Fruit fly (Drosophila melanogaster) whole organism, embryonic: ENCODE results near the gene Ras85D.

Experiments used
- ATbp ChIP-seq: fragments of 200-800 bp; sonication (Bioruptor generic); optimal IDR thresholded peaks from 2 replicates; lab custom pipeline; 2017; ENCODE audit warnings: missing biosample characterization, mild to moderate bottlenecking, missing genetic modification characterization, missing genetic modification reagents
- Awh ChIP-seq: fragments of 200-800 bp; sonication (Bioruptor generic); IDR thresholded peaks from 2 replicates; pipeline ENCODE4, ENCODE4 v1.3.6; 2022; ENCODE audit warnings: missing biosample characterization, missing genetic modification characterization
- CG10543 ChIP-seq: fragments of 200-800 bp; sonication (Bioruptor generic); optimal IDR thresholded peaks from 3 replicates; lab custom pipeline; 2017; ENCODE audit warnings: missing biosample characterization, mild to moderate bottlenecking, missing genetic modification characterization, moderate library complexity
- CG11695 ChIP-seq: fragments of 200-800 bp; sonication (Bioruptor generic); IDR thresholded peaks from 3 replicates; pipeline ENCODE4 v1.3.6; 2022; ENCODE audit warnings: missing biosample characterization, missing genetic modification characterization
- CG12071 ChIP-seq: fragments of 200-800 bp; sonication (Bioruptor generic); optimal IDR thresholded peaks from 3 replicates; lab custom pipeline; 2018; ENCODE audit warnings: missing biosample characterization, mild to moderate bottlenecking, missing genetic modification characterization
- CG12744 ChIP-seq: fragments of 200-800 bp; sonication (Bioruptor generic); optimal IDR thresholded peaks from 2 replicates; lab custom pipeline; 2016; ENCODE audit warnings: missing biosample characterization, missing genetic modification characterization
- CG13775 ChIP-seq: fragments of 200-800 bp; sonication (Bioruptor generic); optimal IDR thresholded peaks from 3 replicates; lab custom pipeline; 2017; ENCODE audit warnings: missing biosample characterization, mild to moderate bottlenecking, missing genetic modification characterization
- CG13894 ChIP-seq: fragments of 200-800 bp; sonication (Bioruptor generic); optimal IDR thresholded peaks from 3 replicates; lab custom pipeline; 2018; ENCODE audit warnings: missing biosample characterization, mild to moderate bottlenecking, missing genetic modification characterization, moderate library complexity
- CG16779 ChIP-seq: fragments of 200-800 bp; sonication (Bioruptor generic); IDR thresholded peaks from 2 replicates; pipeline ENCODE4 v1.3.6; 2022; ENCODE audit warnings: missing biosample characterization, missing genetic modification characterization
- CG17186 ChIP-seq: fragments of 200-800 bp; sonication (Bioruptor generic); optimal IDR thresholded peaks from 3 replicates; lab custom pipeline; 2017; ENCODE audit warnings: missing biosample characterization, missing genetic modification reagents, missing genetic modification characterization
- CG31388 ChIP-seq: fragments of 200-800 bp; sonication (Bioruptor generic); optimal IDR thresholded peaks from 2 replicates; lab custom pipeline; 2016; ENCODE audit warnings: missing biosample characterization, missing genetic modification characterization
- CG32532 ChIP-seq: fragments of 200-800 bp; sonication (Bioruptor generic); IDR thresholded peaks from 2 replicates; pipeline ENCODE4 v1.3.6; 2022; ENCODE audit warnings: missing biosample characterization, missing genetic modification characterization
- CG3407 ChIP-seq: fragments of 200-800 bp; sonication (Bioruptor generic); optimal IDR thresholded peaks from 2 replicates; lab custom pipeline; 2018; ENCODE audit warnings: missing biosample characterization, mild to moderate bottlenecking, missing genetic modification characterization
- CG34422 ChIP-seq: fragments of 200-800 bp; sonication (Bioruptor generic); IDR thresholded peaks from 3 replicates; pipeline ENCODE4 v1.3.6; 2022; ENCODE audit warnings: missing biosample characterization, missing genetic modification characterization
- CG4707 ChIP-seq: fragments of 200-800 bp; sonication (Bioruptor generic); optimal IDR thresholded peaks from 2 replicates; lab custom pipeline; 2018; ENCODE audit warnings: missing biosample characterization, mild to moderate bottlenecking, missing genetic modification characterization, moderate library complexity
- CG6813 ChIP-seq: fragments of 200-800 bp; sonication (Bioruptor generic); optimal IDR thresholded peaks from 2 replicates; lab custom pipeline; 2017; ENCODE audit warnings: missing biosample characterization, missing genetic modification characterization, mild to moderate bottlenecking, moderate library complexity, missing genetic modification reagents
- CG7556 ChIP-seq: fragments of 200-800 bp; sonication (Bioruptor generic); optimal IDR thresholded peaks from 2 replicates; lab custom pipeline; 2017; ENCODE audit warnings: missing biosample characterization, mild to moderate bottlenecking, missing genetic modification characterization
- CG7786 ChIP-seq: fragments of 200-800 bp; sonication (Bioruptor generic); optimal IDR thresholded peaks from 2 replicates; lab custom pipeline; 2016; ENCODE audit warnings: missing biosample characterization, missing genetic modification characterization
- CG8089 ChIP-seq: fragments of 200-800 bp; sonication (Bioruptor generic); optimal IDR thresholded peaks from 3 replicates; lab custom pipeline; 2016; ENCODE audit warnings: missing biosample characterization, missing genetic modification characterization
- CG8765 ChIP-seq: fragments of 200-800 bp; sonication (Bioruptor generic); IDR thresholded peaks from 2 replicates; pipeline ENCODE4 v1.3.6; 2022; ENCODE audit warnings: missing biosample characterization, missing genetic modification characterization
- Doc2 ChIP-seq: fragments of 200-800 bp; sonication (Bioruptor generic); IDR thresholded peaks from 2 replicates; pipeline ENCODE4 v1.3.6; 2022; ENCODE audit warnings: missing biosample characterization, missing genetic modification characterization
- Drgx ChIP-seq: fragments of 200-800 bp; sonication (Bioruptor generic); IDR thresholded peaks from 2 replicates; pipeline ENCODE4 v1.3.6; 2022; ENCODE audit warnings: missing biosample characterization, missing genetic modification characterization
- HLH54F ChIP-seq: fragments of 200-800 bp; sonication (Bioruptor generic); optimal IDR thresholded peaks from 3 replicates; lab custom pipeline; 2016; ENCODE audit warnings: missing biosample characterization, missing genetic modification characterization
- Hmx ChIP-seq: fragments of 200-800 bp; sonication (Bioruptor generic); optimal IDR thresholded peaks from 2 replicates; lab custom pipeline; 2016; ENCODE audit warnings: missing biosample characterization, missing genetic modification characterization
- Jarid2 ChIP-seq: fragments of 200-800 bp; sonication (Bioruptor generic); optimal IDR thresholded peaks from 3 replicates; lab custom pipeline; 2017; ENCODE audit warnings: mild to moderate bottlenecking, missing biosample characterization, missing genetic modification reagents, missing genetic modification characterization
- Kr ChIP-seq: fragments of 200-800 bp; sonication (Bioruptor generic); optimal IDR thresholded peaks from 2 replicates; lab custom pipeline; 2017; ENCODE audit warnings: missing biosample characterization, mild to moderate bottlenecking, missing genetic modification characterization
- NFAT ChIP-seq: fragments of 200-800 bp; sonication (Bioruptor generic); IDR thresholded peaks from 2 replicates; pipeline ENCODE4 v1.3.6; 2022; ENCODE audit warnings: missing biosample characterization, missing genetic modification characterization
- Nf-YB ChIP-seq: fragments of 200-800 bp; sonication (Bioruptor generic); optimal IDR thresholded peaks from 3 replicates; lab custom pipeline; 2019; ENCODE audit warnings: missing biosample characterization, mild to moderate bottlenecking, missing genetic modification characterization, moderate library complexity
- Opbp ChIP-seq: fragments of 200-800 bp; sonication (Bioruptor generic); IDR thresholded peaks from 3 replicates; pipeline ENCODE4 v1.3.6; 2022; ENCODE audit warnings: missing biosample characterization, missing genetic modification characterization; ENCODE audit not compliant: partially characterized antibody
- Sin3A ChIP-seq: fragments of >200 bp; optimal IDR thresholded peaks from 2 replicates; lab custom pipeline; 2018
- Sox100B ChIP-seq: fragments of 200-800 bp; sonication (Bioruptor generic); optimal IDR thresholded peaks from 3 replicates; lab custom pipeline; 2018; ENCODE audit warnings: missing biosample characterization, mild to moderate bottlenecking, missing genetic modification characterization
- Stat92E ChIP-seq, 3 experiments: fragments of >200 bp in 2 of 3; fragments of 200-800 bp in 1 of 3; sonication (Bioruptor generic) in 1 of 3; optimal IDR thresholded peaks; 2 replicates each; lab custom pipeline; 2017 to 2019; ENCODE audit warnings: missing biosample characterization in 3 of 3, missing genetic modification characterization in 3 of 3, mild to moderate bottlenecking in 1 of 3, moderate library complexity in 1 of 3
- abd-A ChIP-seq: fragments of 200-800 bp; sonication (Bioruptor generic); optimal IDR thresholded peaks from 3 replicates; lab custom pipeline; 2019; ENCODE audit warnings: missing biosample characterization, mild to moderate bottlenecking, missing genetic modification characterization, moderate library complexity
- az2 ChIP-seq: fragments of 200-800 bp; sonication (Bioruptor generic); optimal IDR thresholded peaks from 3 replicates; lab custom pipeline; 2016; ENCODE audit warnings: missing biosample characterization, missing genetic modification characterization
- br ChIP-seq: fragments of >200 bp; optimal IDR thresholded peaks from 2 replicates; lab custom pipeline; 2017
- chinmo ChIP-seq: fragments of 200-800 bp; sonication (Bioruptor generic); IDR thresholded peaks from 4 replicates; pipeline ENCODE4 v1.3.6; 2022; ENCODE audit warnings: missing biosample characterization, missing genetic modification characterization; ENCODE audit not compliant: partially characterized antibody
- ci ChIP-seq: fragments of 200-800 bp; sonication (Bioruptor generic); IDR thresholded peaks from 3 replicates; pipeline ENCODE4 v1.3.6; 2022; ENCODE audit warnings: missing biosample characterization, missing genetic modification characterization
- crc ChIP-seq: fragments of 200-800 bp; sonication (Bioruptor generic); optimal IDR thresholded peaks from 2 replicates; lab custom pipeline; 2016; ENCODE audit warnings: missing biosample characterization, missing genetic modification characterization
- dmrt11E ChIP-seq: fragments of 200-800 bp; sonication (Bioruptor generic); optimal IDR thresholded peaks from 3 replicates; lab custom pipeline; 2018; ENCODE audit warnings: missing biosample characterization, mild to moderate bottlenecking, missing genetic modification characterization, moderate library complexity
- h ChIP-seq: fragments of >200 bp; optimal IDR thresholded peaks from 2 replicates; lab custom pipeline; 2017
- hb ChIP-seq: fragments of 200-800 bp; sonication (Bioruptor generic); IDR thresholded peaks from 3 replicates; pipeline ENCODE4 v1.3.6; 2022; ENCODE audit warnings: missing biosample characterization, missing genetic modification characterization; ENCODE audit not compliant: partially characterized antibody
- hkb ChIP-seq, 2 experiments: fragments of 200-800 bp in 1 of 2; fragments of >200 bp in 1 of 2; sonication (Bioruptor generic) in 1 of 2; IDR thresholded peaks in 1 of 2; optimal IDR thresholded peaks in 1 of 2; 2 replicates each; pipeline versions ENCODE4 v1.3.6 to Lab custom; 2017 to 2022; ENCODE audit warnings: missing biosample characterization in 1 of 2, missing genetic modification characterization in 1 of 2
- inv ChIP-seq: fragments of 200-800 bp; sonication (Bioruptor generic); IDR thresholded peaks from 2 replicates; pipeline ENCODE4 v1.3.6; 2022; ENCODE audit warnings: missing biosample characterization, missing genetic modification characterization; ENCODE audit not compliant: partially characterized antibody
- lilli ChIP-seq: fragments of 200-800 bp; sonication (Bioruptor generic); optimal IDR thresholded peaks from 3 replicates; lab custom pipeline; 2016; ENCODE audit warnings: missing biosample characterization, missing genetic modification characterization
- luna ChIP-seq: fragments of 200-800 bp; sonication (Bioruptor generic); optimal IDR thresholded peaks from 2 replicates; lab custom pipeline; 2016; ENCODE audit warnings: missing biosample characterization, missing genetic modification characterization
- nerfin-1 ChIP-seq: fragments of 200-800 bp; sonication (Bioruptor generic); optimal IDR thresholded peaks from 3 replicates; lab custom pipeline; 2019; ENCODE audit warnings: missing biosample characterization, mild to moderate bottlenecking, missing genetic modification characterization, moderate library complexity
- peb ChIP-seq: fragments of 200-800 bp; sonication (Bioruptor generic); IDR thresholded peaks from 2 replicates; pipeline ENCODE4 v1.3.6; 2022; ENCODE audit warnings: missing biosample characterization, missing genetic modification characterization
- pho ChIP-seq: fragments of 200-800 bp; sonication (Bioruptor generic); optimal IDR thresholded peaks from 2 replicates; lab custom pipeline; 2016; ENCODE audit warnings: missing biosample characterization, missing genetic modification characterization
- ttk ChIP-seq: fragments of 200-800 bp; sonication (Bioruptor generic); IDR thresholded peaks from 2 replicates; pipeline ENCODE4 v2.1.2; 2022; ENCODE audit warnings: missing biosample characterization, missing genetic modification characterization
- zfh1 ChIP-seq: fragments of 200-800 bp; sonication (Bioruptor generic); IDR thresholded peaks from 3 replicates; pipeline ENCODE4 v1.3.6; 2022; ENCODE audit warnings: missing biosample characterization, missing genetic modification characterization

Gene Ras85D

DNA sequence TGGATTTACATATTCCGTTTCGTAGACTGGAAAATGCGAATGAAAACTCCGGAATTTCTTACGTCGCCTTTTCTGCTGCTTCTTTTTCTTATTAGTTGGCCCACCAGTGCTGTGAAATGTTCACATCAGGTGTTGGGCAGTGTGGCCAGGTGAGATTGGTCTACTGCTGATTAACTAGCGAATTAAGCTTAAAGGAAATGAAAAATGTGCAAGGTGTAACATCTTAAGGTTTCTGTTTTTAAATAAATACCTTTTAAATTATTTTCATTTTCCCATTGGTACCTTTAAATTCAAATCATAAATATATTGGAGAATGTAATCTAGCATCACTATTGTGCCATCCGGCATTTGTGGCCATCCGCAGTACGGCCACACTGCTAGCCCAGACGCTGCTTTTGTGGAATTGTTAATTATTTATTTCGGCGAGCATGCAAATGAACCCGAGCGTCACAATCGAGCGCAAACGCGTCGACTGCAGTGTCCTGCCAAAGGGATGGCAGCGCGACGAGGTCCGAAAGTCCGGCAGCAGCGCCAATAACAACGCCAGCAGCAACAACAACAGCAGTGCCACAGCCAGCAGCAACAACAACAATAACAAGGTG, 46.6 kb upstream of the Ras85D start, which contains the start of the genes AP-1mu and MBD-like (continued):
- 0 out of 4 replicates have a peak, but pooled peaks have one; percentile 10 for TF ChIP-seq chinmo (GFP tag; lab: Robert Waterston, UW)
- TF ChIP-seq CG10543 (GFP tag; lab: Kevin White, UChicago), result peak; percentile 64
- no peak for TF ChIP-seq NFAT (GFP tag; lab: Robert Waterston, UW)
- TF ChIP-seq Nf-YB, result peak; percentile 18
- peak; percentile 79 for TF ChIP-seq CG13775 (GFP tag; lab: Kevin White, UChicago)
- TF ChIP-seq Sox100B, result no peak
- TF ChIP-seq ttk, result no peak
- TF ChIP-seq CG3407 (GFP tag; lab: Kevin White, UChicago), result no peak
- TF ChIP-seq ATbp (GFP tag; lab: Kevin White, UChicago), result no peak
- TF ChIP-seq CG13894 (tag; lab: Kevin White, UChicago), result peak; percentile 11
- TF ChIP-seq Opbp, result no peak
- TF ChIP-seq zfh1 (GFP tag; lab: Robert Waterston, UW), result peak; percentile 49; the same call in 2 of the 3 replicates
- TF ChIP-seq CG17186 (GFP tag; lab: Kevin White, UChicago), result peak; percentile 77
- TF ChIP-seq Stat92E (GFP tag; optimal IDR thresholded peaks at IDR 0.05; lab: Kevin White, UChicago), result no peak
- peak; percentile 88 for TF ChIP-seq hkb (optimal IDR thresholded peaks at IDR 0.05; lab: Kevin White, UChicago)
- TF ChIP-seq hkb (GFP tag; IDR thresholded peaks at IDR 0.05; lab: Robert Waterston, UW), result 0 out of 2 replicates have a peak, but pooled peaks have one; percentile 42
- no peak for TF ChIP-seq hb (GFP tag; lab: Robert Waterston, UW)
- no peak for TF ChIP-seq Kr (GFP tag; lab: Kevin White, UChicago)
- peak; percentile 60 for TF ChIP-seq az2 (GFP tag; lab: Kevin White, UChicago)
- no peak for TF ChIP-seq br (lab: Kevin White, UChicago)
- peak; percentile 60 for TF ChIP-seq CG7786 (GFP tag; lab: Kevin White, UChicago)
- TF ChIP-seq Sin3A, result peak; percentile 94
- peak; percentile 32 for TF ChIP-seq CG8089
- no peak for TF ChIP-seq CG11695 (GFP tag; lab: Robert Waterston, UW)
- TF ChIP-seq peb (GFP tag; lab: Robert Waterston, UW), result 0 out of 2 replicates have a peak, but pooled peaks have one; percentile 41
- TF ChIP-seq luna (GFP tag; lab: Kevin White, UChicago), result peak; percentile 57
- peak; percentile 30 for TF ChIP-seq crc (GFP tag; lab: Kevin White, UChicago)
- 0 out of 2 replicates have a peak, but pooled peaks have one; percentile 13 for TF ChIP-seq inv (GFP tag; lab: Robert Waterston, UW)
- no peak for TF ChIP-seq Doc2 (GFP tag; lab: Robert Waterston, UW)
- peak; percentile 27 for TF ChIP-seq Hmx (GFP tag; lab: Kevin White, UChicago)
- no peak for TF ChIP-seq abd-A
- TF ChIP-seq CG34422 (GFP tag; lab: Robert Waterston, UW), result peak; percentile 59; the same call in 1 of the 3 replicates
- peak; percentile 80 for TF ChIP-seq HLH54F (GFP tag; lab: Kevin White, UChicago)
- peak; percentile 43; the same call in 1 of the 2 replicates for TF ChIP-seq CG8765
- TF ChIP-seq CG12071 (GFP tag; lab: Kevin White, UChicago), result no peak
- TF ChIP-seq CG16779 (GFP tag; lab: Robert Waterston, UW), result no peak
- TF ChIP-seq Drgx, result no peak
- peak; percentile 62 for TF ChIP-seq nerfin-1 (tag; lab: Kevin White, UChicago)
- TF ChIP-seq lilli (GFP tag; lab: Kevin White, UChicago), result peak; percentile 85
- TF ChIP-seq ci (GFP tag; lab: Robert Waterston, UW), result 0 out of 3 replicates have a peak, but pooled peaks have one; percentile 41
- peak; percentile 62 for TF ChIP-seq CG32532 (GFP tag; lab: Robert Waterston, UW)
- peak; percentile 55 for TF ChIP-seq dmrt11E
- peak; percentile 46 for TF ChIP-seq CG7556
- no peak for TF ChIP-seq CG12744 (GFP tag; lab: Kevin White, UChicago)
- TF ChIP-seq Jarid2 (GFP tag; lab: Kevin White, UChicago), result no peak
- no peak for TF ChIP-seq CG6813
- peak; percentile 2 for TF ChIP-seq CG31388 (GFP tag; lab: Kevin White, UChicago)
- TF ChIP-seq CG4707 (GFP tag; lab: Kevin White, UChicago), result no peak
- TF ChIP-seq pho (GFP tag; lab: Kevin White, UChicago), result peak; percentile 68
- TF ChIP-seq Awh, result no peak
- TF ChIP-seq h (lab: Kevin White, UChicago), result no peak
